Worm (Caenorhabditis elegans): ENCODE measurements around the gene F35A5.5.

Gene F35A5.5

DNA sequence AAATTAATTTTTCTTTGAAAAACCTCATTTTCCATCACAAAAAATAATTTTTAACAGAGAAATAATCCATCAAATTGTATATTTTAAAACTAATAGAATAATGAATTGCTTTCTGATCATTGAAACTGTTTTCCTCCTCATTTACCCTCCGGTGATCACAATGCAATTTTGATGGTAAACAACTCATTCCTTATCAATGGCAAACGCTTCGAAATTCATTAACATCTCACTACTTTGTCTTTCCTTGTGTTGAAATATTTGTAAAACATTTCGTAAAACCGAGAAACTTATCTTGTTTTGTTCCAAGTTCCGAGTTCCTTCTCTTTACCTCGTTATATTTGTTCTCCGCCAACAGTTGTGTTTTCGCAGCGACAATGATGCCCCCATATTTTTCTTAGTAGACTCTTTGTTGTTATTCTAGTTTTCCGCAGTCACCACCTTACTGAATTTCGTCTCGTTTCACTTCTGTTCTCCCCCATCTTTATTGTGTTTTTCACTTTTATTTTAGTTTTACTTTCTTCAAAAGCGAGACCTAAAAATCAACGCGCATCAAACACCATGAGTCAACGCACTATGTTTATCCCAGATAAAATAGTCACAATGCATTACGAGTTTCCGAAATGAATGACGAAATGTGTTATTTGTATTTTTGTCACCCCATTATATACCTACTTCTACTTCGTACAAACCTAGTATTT lies 10.3 kb downstream of the F35A5.5 start:
- TF ChIP-seq lin-35 (GFP tag; optimal IDR thresholded peaks at IDR 0.05) (peak in 1 of 2 experiments; percentile 11), nhr-85 (tag) (peak; percentile 84), nhr-19 (GFP tag; conservative IDR thresholded peaks at IDR 0.05) (no peak), blmp-1 (tag; optimal IDR thresholded peaks at IDR 0.05) (peak; percentile 81), lin-14 (GFP tag; optimal IDR thresholded peaks at IDR 0.05) (peak; percentile 17)

DNA sequence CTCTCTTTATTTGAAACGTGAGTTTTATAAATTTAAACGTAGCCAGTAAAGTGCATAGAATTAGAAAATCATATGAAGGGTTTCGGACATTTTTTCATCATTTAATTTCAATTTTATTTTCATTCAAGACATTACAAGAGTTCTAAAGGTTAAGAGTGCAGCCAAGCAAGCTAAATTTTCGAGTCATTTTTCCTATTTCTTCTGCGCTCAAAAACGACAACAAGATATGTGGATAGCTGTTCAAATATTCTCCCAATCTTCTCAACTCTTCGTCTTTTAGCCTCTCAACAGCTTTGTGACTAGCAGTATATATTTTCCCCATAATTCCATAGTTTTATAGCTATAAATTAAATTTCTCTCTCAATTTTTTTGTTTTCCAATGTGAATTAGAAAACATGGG lies 11.9 kb downstream of the F35A5.5 start:
- no peak for TF ChIP-seq hlh-17 (GFP tag; optimal IDR thresholded peaks at IDR 0.05; ENCODE audit: borderline replicate concordance)
- TF ChIP-seq sox-4 (tag; optimal IDR thresholded peaks at IDR 0.05) = no peak

DNA sequence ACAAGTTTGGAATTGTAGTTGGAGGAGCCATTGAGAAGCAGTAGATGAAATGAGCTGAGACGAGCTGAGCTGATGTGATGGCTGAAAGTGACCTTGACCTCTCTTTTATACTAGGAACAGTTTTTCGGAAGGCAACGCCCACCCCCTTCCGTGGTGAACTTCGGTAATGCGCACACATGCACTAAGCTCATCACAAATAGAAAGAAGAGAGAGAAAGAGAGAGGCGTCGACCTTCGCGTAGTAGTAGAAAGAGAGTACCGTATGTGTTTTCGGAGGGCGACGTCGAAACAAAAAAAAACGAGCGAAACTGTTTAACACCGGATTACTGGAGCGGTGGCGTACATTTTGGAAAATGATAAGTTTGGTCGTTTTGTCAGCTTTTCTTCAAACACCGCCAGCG lies 14.5 kb downstream of the F35A5.5 start, which contains the start of gene marg-1:
Gene marg-1, minus strand, starts transcription at position 101 of the 400 bp plus-strand sequence.
- peak; percentile 3 for TF ChIP-seq lin-14 (GFP tag; optimal IDR thresholded peaks at IDR 0.05)
- no peak for TF ChIP-seq nhr-28 (tag; optimal IDR thresholded peaks at IDR 0.05)

DNA sequence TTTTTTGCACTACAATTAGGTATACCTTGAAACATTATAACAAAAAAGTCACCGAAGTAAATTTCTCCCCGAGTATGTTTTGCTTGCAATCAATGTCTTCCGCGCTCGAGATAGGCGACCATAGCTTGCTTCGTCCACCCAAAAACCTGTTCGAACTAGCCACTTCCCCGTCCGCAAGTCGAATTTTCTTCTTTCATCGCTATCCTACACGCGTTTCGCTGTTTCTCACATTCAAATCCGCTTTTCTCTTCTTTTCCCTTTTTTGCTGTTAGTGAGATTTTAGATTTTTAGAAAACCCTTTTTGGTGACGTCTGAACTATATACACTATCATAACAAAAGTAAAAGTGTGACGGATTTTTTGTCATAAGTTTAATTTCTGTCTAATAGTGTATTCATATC lies 22.3 kb downstream of the F35A5.5 start:
- TF ChIP-seq efl-1 (optimal IDR thresholded peaks at IDR 0.05) (no peak), efl-1 (GFP tag; optimal IDR thresholded peaks at IDR 0.05 in 1 of 2) (peak in 1 of 2 experiments; percentile 83), lin-35 (GFP tag; optimal IDR thresholded peaks at IDR 0.05) (no peak), lin-14 (GFP tag; optimal IDR thresholded peaks at IDR 0.05) (peak; percentile 18), mab-9 (GFP tag; IDR thresholded peaks at IDR 0.05) (no peak), unc-98 (GFP tag; IDR thresholded peaks at IDR 0.05) (no peak), blmp-1 (tag; optimal IDR thresholded peaks at IDR 0.05) (peak; percentile 95), ets-5 (GFP tag; IDR thresholded peaks at IDR 0.05) (no peak), xbp-1 (tag; optimal IDR thresholded peaks at IDR 0.05) (no peak), hlh-17 (GFP tag; optimal IDR thresholded peaks at IDR 0.05; ENCODE audit: borderline replicate concordance) (no peak), ztf-4 (tag; optimal IDR thresholded peaks at IDR 0.05) (no peak), jun-1 (tag; optimal IDR thresholded peaks at IDR 0.05) (no peak), fkh-4 (tag; optimal IDR thresholded peaks at IDR 0.05; ENCODE audit: borderline replicate concordance) (no peak), sup-37 (GFP tag; optimal IDR thresholded peaks at IDR 0.05) (no peak), mep-1 (tag; optimal IDR thresholded peaks at IDR 0.05) (no peak), unc-130 (tag; optimal IDR thresholded peaks at IDR 0.05) (no peak)

DNA sequence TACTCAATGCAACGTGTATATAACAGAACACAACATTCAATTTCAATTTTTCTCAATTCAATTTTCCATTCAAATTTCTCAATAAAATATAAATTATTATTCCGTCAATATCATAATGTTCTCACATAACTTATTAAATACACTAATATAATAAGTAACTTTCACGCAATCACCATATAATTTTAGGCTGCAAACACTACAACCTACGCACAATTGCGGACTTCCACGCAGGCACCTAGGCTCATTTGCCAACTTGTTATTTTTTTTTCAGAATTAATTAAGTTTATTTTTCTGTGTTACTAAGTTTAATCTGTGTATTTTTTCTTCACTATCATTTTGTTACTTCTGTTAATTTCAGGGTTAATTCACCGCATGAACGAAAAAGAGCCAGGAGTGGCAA lies 23.1 kb downstream of the F35A5.5 start, which contains the start of gene F47B7.2:
Gene F47B7.2, plus strand, starts transcription at position 358 of the 400 bp plus-strand sequence.
- no peak for TF ChIP-seq unc-98 (GFP tag; IDR thresholded peaks at IDR 0.05)
- TF ChIP-seq nhr-90 (tag; optimal IDR thresholded peaks at IDR 0.05; ENCODE audit: poor library complexity) = peak; percentile 7
- peak; percentile 32 for TF ChIP-seq tbx-2 (tag; optimal IDR thresholded peaks at IDR 0.05)
- TF ChIP-seq sup-37 (GFP tag; optimal IDR thresholded peaks at IDR 0.05) = no peak
- peak in 1 of 2 experiments; percentile 35 for TF ChIP-seq lin-35 (GFP tag; optimal IDR thresholded peaks at IDR 0.05)
- peak; percentile 57 for TF ChIP-seq snu-23 (GFP tag; optimal IDR thresholded peaks at IDR 0.05)
- peak; percentile 42 to 52 for TF ChIP-seq lsy-2 (tag; optimal IDR thresholded peaks at IDR 0.05)
- peak; percentile 87 for TF ChIP-seq F16B12.6 (tag; optimal IDR thresholded peaks at IDR 0.05)
- TF ChIP-seq nhr-20 (tag; optimal IDR thresholded peaks at IDR 0.05) = peak; percentile 31
- TF ChIP-seq lin-14 (GFP tag; optimal IDR thresholded peaks at IDR 0.05) = peak; percentile 58
- peak; percentile 7 for TF ChIP-seq unc-130 (tag; optimal IDR thresholded peaks at IDR 0.05)
- no peak for TF ChIP-seq fkh-4 (tag; optimal IDR thresholded peaks at IDR 0.05; ENCODE audit: borderline replicate concordance)
- peak in 1 of 2 experiments; percentile 6 for TF ChIP-seq efl-1 (optimal IDR thresholded peaks at IDR 0.05)
- peak in 1 of 2 experiments; percentile 61 for TF ChIP-seq efl-1 (GFP tag; optimal IDR thresholded peaks at IDR 0.05 in 1 of 2)
- peak; percentile 25 for TF ChIP-seq C16A3.4 (tag; optimal IDR thresholded peaks at IDR 0.05)
- TF ChIP-seq blmp-1 (tag; optimal IDR thresholded peaks at IDR 0.05) = peak; percentile 52
- peak; percentile 69 for TF ChIP-seq mep-1 (tag; optimal IDR thresholded peaks at IDR 0.05)
- TF ChIP-seq nhr-85 (tag) = no peak
- TF ChIP-seq efl-3 (GFP tag; optimal IDR thresholded peaks at IDR 0.05) = no peak
- TF ChIP-seq snpc-4 (tag; optimal IDR thresholded peaks at IDR 0.05) = peak; percentile 13
- TF ChIP-seq dpl-1 (GFP tag; optimal IDR thresholded peaks at IDR 0.05) = peak in 1 of 3 experiments; percentile 5
- TF ChIP-seq swsn-7 (tag; optimal IDR thresholded peaks at IDR 0.05) = peak; percentile 33
- TF ChIP-seq dsc-1 (tag; optimal IDR thresholded peaks at IDR 0.05) = peak; percentile 39
- TF ChIP-seq nhr-71 (tag; optimal IDR thresholded peaks at IDR 0.05) = peak; percentile 57
- peak; percentile 60 for TF ChIP-seq nhr-47 (tag; optimal IDR thresholded peaks at IDR 0.05)
- peak; percentile 54 for TF ChIP-seq xbp-1 (tag; optimal IDR thresholded peaks at IDR 0.05)
- TF ChIP-seq ces-1 (GFP tag; optimal IDR thresholded peaks at IDR 0.05) = no peak
- TF ChIP-seq zag-1 (tag; optimal IDR thresholded peaks at IDR 0.05) = no peak
- no peak for TF ChIP-seq lir-3 (tag; optimal IDR thresholded peaks at IDR 0.05; ENCODE audit: poor library complexity)
- peak; percentile 25 for TF ChIP-seq rnt-1 (tag; optimal IDR thresholded peaks at IDR 0.05)

Data from whole organism, L1 larva.